Worm (Caenorhabditis elegans) whole organism, early embryonic: ENCODE results near the gene C34C12.2.

ENCODE experiments used
- B0310.2 ChIP-seq: sonication (generic microtip); optimal IDR thresholded peaks from 2 replicates; lab custom pipeline; 2016; ENCODE audit warnings: mild to moderate bottlenecking, missing genetic modification characterization, missing compliant biosample characterization
- F13C5.2 ChIP-seq: sonication (generic microtip); optimal IDR thresholded peaks from 2 replicates; lab custom pipeline; 2017; ENCODE audit warnings: mild to moderate bottlenecking, missing genetic modification characterization, inconsistent platforms, missing compliant biosample characterization
- aly-1 ChIP-seq: sonication (generic microtip); optimal IDR thresholded peaks from 2 replicates; lab custom pipeline; 2016; ENCODE audit warnings: missing genetic modification characterization, missing compliant biosample characterization
- ama-1 ChIP-seq: fragments of 150-350 bp; optimal IDR thresholded peaks from 2 replicates; lab custom pipeline; 2014
- ceh-13 ChIP-seq: fragments of 200-800 bp; sonication (Bioruptor generic); optimal IDR thresholded peaks from 2 replicates; lab custom pipeline; 2018; ENCODE audit warnings: mild to moderate bottlenecking, missing genetic modification characterization, missing compliant biosample characterization
- ceh-36 ChIP-seq: sonication (generic microtip); optimal IDR thresholded peaks from 2 replicates; lab custom pipeline; 2016; ENCODE audit warnings: missing genetic modification characterization, inconsistent platforms, missing compliant biosample characterization
- ets-7 ChIP-seq: sonication (generic microtip); optimal IDR thresholded peaks from 2 replicates; lab custom pipeline; 2016; ENCODE audit warnings: missing genotype, missing genetic modification characterization, missing compliant biosample characterization
- flt-1 ChIP-seq: fragments of 200-800 bp; sonication (Bioruptor generic); IDR thresholded peaks from 2 replicates; pipeline ENCODE4 v1.3.6; 2022; ENCODE audit warnings: missing genetic modification characterization, missing compliant biosample characterization
- hmbx-1 ChIP-seq: sonication (generic microtip); optimal IDR thresholded peaks from 2 replicates; lab custom pipeline; 2016; ENCODE audit warnings: mild to moderate bottlenecking, missing genetic modification characterization, missing compliant biosample characterization
- hmg-4 ChIP-seq: fragments of 200-800 bp; sonication (Bioruptor generic); optimal IDR thresholded peaks from 2 replicates; lab custom pipeline; 2018; ENCODE audit warnings: mild to moderate bottlenecking, missing genetic modification characterization, missing compliant biosample characterization
- hnd-1 ChIP-seq: sonication (generic microtip); optimal IDR thresholded peaks from 2 replicates; lab custom pipeline; 2016; ENCODE audit warnings: missing genetic modification characterization, missing compliant biosample characterization
- pes-1 ChIP-seq: fragments of 200-800 bp; sonication (Bioruptor generic); IDR thresholded peaks from 2 replicates; pipeline ENCODE4 v1.3.6; 2022; ENCODE audit warnings: missing genetic modification reagents, missing genetic modification characterization, missing compliant biosample characterization
- scrt-1 ChIP-seq: fragments of 200-800 bp; sonication (Bioruptor generic); IDR thresholded peaks from 2 replicates; pipeline ENCODE4 v1.3.6; 2022; ENCODE audit warnings: missing genetic modification characterization, missing compliant biosample characterization
- sea-1 ChIP-seq: fragments of 200-800 bp; sonication (Bioruptor generic); conservative IDR thresholded peaks from 2 replicates; pipeline ENCODE4 v1.3.6; 2022; ENCODE audit warnings: missing genetic modification characterization, missing compliant biosample characterization
- tbx-11 ChIP-seq: fragments of 200-800 bp; sonication (Bioruptor generic); IDR thresholded peaks from 2 replicates; pipeline ENCODE4 v1.3.6; 2022; ENCODE audit warnings: missing genetic modification characterization, missing compliant biosample characterization
- tbx-37 ChIP-seq: fragments of 200-800 bp; sonication (Bioruptor generic); conservative IDR thresholded peaks from 2 replicates; pipeline ENCODE4 v1.3.6; 2022; ENCODE audit warnings: missing genetic modification reagents, missing genetic modification characterization, missing compliant biosample characterization
- tra-4 ChIP-seq: sonication (generic microtip); optimal IDR thresholded peaks from 2 replicates; lab custom pipeline; 2017; ENCODE audit warnings: missing genetic modification characterization, missing compliant biosample characterization

C34C12.2 gene

DNA sequence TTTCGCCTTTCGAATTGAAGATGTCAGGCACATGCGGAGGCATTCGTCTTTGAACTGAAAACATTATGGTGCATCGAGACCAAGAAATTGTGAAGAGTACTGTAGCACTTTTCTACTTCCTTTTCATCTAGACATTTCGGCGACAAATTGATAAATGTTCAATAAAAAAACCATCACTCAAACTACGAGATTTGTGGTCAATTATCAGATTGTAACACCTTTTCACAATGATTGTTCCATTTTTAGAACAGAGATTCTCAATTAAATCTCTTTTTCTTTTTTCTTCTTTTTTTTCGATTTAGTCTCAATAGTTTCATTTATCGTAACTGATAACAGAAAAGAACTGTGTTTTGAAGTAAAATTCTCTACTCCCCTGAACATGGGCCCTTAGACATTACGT is 32.5 kb downstream of the C34C12.2 start:
- TF ChIP-seq ceh-36 (tag; lab: Kevin White, UChicago) (no peak), aly-1 (tag; lab: Kevin White, UChicago) (no peak), flt-1 (GFP tag; lab: Robert Waterston, UW) (no peak), ama-1 (lab: Kevin White, UChicago) (no peak), tbx-37 (GFP tag; lab: Robert Waterston, UW) (no peak), B0310.2 (tag; lab: Kevin White, UChicago) (no peak), F13C5.2 (tag; lab: Kevin White, UChicago) (no peak), tra-4 (tag; lab: Kevin White, UChicago) (no peak), tbx-11 (GFP tag; lab: Robert Waterston, UW) (no peak), ceh-13 (GFP tag; lab: Kevin White, UChicago) (no peak), hmg-4 (no peak), pes-1 (GFP tag; lab: Robert Waterston, UW) (no peak), sea-1 (GFP tag; lab: Robert Waterston, UW) (no peak)

DNA sequence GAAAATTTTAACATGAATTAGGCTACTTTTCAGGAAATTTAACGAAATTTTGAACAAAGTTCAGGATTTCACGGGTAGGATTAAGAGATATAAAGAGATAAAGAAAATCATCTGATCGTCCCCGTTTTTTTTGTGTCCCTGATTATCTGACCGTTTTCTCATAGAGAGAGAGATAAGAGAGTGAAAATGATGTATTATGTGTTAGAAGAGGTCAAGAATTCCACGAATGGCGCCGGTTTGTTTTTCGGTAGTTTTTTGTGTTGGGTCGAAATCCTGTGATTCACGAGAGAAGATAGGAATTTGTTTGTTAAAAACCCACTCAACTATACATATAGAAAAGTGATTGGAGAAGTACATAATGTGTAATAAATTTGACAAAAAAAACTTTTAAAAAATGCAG is 33.5 kb downstream of the C34C12.2 start:
- TF ChIP-seq scrt-1 (GFP tag; lab: Robert Waterston, UW), result no peak
- no peak for TF ChIP-seq ceh-36 (tag; lab: Kevin White, UChicago)
- no peak for TF ChIP-seq tra-4 (tag; lab: Kevin White, UChicago)
- no peak for TF ChIP-seq F13C5.2 (tag; lab: Kevin White, UChicago)
- no peak for TF ChIP-seq ama-1 (lab: Kevin White, UChicago)
- no peak for TF ChIP-seq flt-1 (GFP tag; lab: Robert Waterston, UW)
- no peak for TF ChIP-seq sea-1 (GFP tag; lab: Robert Waterston, UW)
- TF ChIP-seq ets-7 (tag; lab: Kevin White, UChicago), result no peak
- no peak for TF ChIP-seq tbx-11 (GFP tag; lab: Robert Waterston, UW)
- no peak for TF ChIP-seq hmbx-1 (tag; lab: Kevin White, UChicago)
- TF ChIP-seq pes-1 (GFP tag; lab: Robert Waterston, UW), result no peak
- TF ChIP-seq hnd-1 (tag; lab: Kevin White, UChicago), result no peak
- no peak for TF ChIP-seq aly-1 (tag; lab: Kevin White, UChicago)
- no peak for TF ChIP-seq ceh-13 (GFP tag; lab: Kevin White, UChicago)
- TF ChIP-seq B0310.2 (tag; lab: Kevin White, UChicago), result no peak

DNA sequence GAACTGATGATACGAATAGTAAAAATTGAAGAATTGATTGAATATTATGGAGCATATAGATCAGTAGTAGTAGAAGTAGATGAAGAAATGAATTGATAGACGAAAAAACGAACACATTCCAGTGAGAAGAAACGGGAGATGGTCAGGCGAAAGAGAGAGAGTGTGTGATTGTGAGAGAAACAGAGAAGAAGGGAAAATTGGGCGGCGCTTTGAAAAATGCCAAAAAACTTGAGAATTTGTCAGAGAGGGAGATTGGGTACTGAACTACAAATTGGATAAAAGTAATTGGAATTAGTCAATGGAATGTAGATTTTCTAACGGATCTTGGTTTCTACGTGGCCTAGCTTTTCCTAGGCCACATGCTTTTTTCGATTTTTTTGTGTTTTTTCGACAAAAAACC is 34.6 kb downstream of the C34C12.2 start, which contains the start of gene C34C12.7:
Gene C34C12.7, minus strand, starts transcription at position 118 of the 400 bp plus-strand sequence.
- TF ChIP-seq flt-1 (GFP tag; lab: Robert Waterston, UW) (no peak), ceh-13 (GFP tag; lab: Kevin White, UChicago) (no peak), B0310.2 (tag; lab: Kevin White, UChicago) (no peak), ceh-36 (tag; lab: Kevin White, UChicago) (no peak), pes-1 (GFP tag; lab: Robert Waterston, UW) (no peak), hmbx-1 (tag; lab: Kevin White, UChicago) (no peak), hmg-4 (no peak), tra-4 (tag; lab: Kevin White, UChicago) (no peak), tbx-11 (GFP tag; lab: Robert Waterston, UW) (no peak), sea-1 (GFP tag; lab: Robert Waterston, UW) (no peak), scrt-1 (GFP tag; lab: Robert Waterston, UW) (no peak), aly-1 (tag; lab: Kevin White, UChicago) (no peak), ets-7 (tag; lab: Kevin White, UChicago) (no peak), F13C5.2 (tag; lab: Kevin White, UChicago) (no peak), ama-1 (lab: Kevin White, UChicago) (no peak), tbx-37 (GFP tag; lab: Robert Waterston, UW) (no peak), hnd-1 (tag; lab: Kevin White, UChicago) (no peak)

DNA sequence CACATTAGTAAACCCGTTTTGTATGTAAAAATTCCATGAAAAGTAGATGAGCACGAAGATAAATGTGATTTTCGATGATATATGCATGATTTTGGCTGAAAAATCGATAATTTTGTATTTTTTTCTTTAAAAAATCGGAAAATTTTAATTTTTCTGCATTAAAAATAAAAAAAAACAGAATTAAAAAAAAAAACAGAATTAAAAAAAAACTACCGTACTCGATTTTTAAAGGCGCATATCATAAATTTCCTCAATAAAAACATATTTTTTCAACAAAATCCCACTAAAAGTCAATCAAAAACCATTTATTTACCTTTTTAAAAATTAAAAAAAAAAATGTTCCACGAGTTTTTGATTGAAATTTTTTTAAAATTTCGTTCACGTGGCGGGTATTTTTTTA is 39.6 kb downstream of the C34C12.2 start, which contains the start of gene gly-14:
Gene gly-14, minus strand, starts transcription at position 101 of the 400 bp plus-strand sequence.
- TF ChIP-seq hmbx-1 (tag; lab: Kevin White, UChicago) (no peak), aly-1 (tag; lab: Kevin White, UChicago) (no peak), scrt-1 (GFP tag; lab: Robert Waterston, UW) (no peak), tra-4 (tag; lab: Kevin White, UChicago) (no peak), flt-1 (GFP tag; lab: Robert Waterston, UW) (no peak), pes-1 (GFP tag; lab: Robert Waterston, UW) (no peak)

DNA sequence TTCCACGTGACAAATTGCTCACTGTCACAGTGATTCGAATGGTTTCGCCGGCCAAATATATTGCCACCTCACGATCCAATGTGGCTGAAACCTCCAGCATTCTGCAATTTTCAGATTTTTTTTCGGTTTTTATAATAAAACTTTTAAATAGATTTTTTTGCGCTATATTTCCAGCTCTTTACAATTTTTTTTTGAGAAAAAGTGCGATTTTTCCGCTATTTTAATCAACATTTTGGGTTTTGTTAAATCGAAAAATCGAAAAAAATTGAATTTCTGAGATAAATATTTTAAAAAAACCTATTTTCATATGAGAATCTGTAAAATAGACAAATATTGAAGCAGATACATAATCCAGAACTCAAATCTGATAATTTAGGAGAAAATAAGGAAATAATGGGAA is 45.4 kb downstream of the C34C12.2 start, which contains the start of gene M01F1.9:
Gene M01F1.9, minus strand, starts transcription at position 101 of the 400 bp plus-strand sequence.
- TF ChIP-seq hmbx-1 (tag; lab: Kevin White, UChicago), result no peak
- no peak for TF ChIP-seq ceh-13 (GFP tag; lab: Kevin White, UChicago)
- no peak for TF ChIP-seq ceh-36 (tag; lab: Kevin White, UChicago)

DNA sequence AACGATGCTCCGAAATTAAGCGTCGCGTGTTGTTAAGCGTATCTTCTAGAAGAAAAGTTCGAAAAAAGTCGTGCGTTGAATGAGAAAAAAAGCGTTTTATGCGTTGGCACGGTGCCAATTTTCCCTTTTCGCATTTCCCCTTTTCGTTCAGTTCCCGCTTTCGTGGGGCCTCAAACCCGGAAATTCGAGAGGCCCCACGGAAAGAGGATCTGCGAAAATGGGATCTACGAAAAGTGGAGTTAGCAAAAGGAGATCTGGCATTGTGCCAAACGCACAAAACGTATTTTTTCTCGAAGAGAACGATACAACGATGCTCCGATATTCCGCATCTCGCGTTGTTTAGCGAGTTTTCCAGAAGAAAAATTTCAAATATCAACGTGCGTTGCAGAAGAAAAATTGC is 46.3 kb downstream of the C34C12.2 start:
- TF ChIP-seq ceh-13 (GFP tag; lab: Kevin White, UChicago) (peak; percentile 96), hmg-4 (peak; percentile 97), ets-7 (tag; lab: Kevin White, UChicago) (peak; percentile 99), F13C5.2 (tag; lab: Kevin White, UChicago) (peak; percentile 88), ama-1 (lab: Kevin White, UChicago) (no peak), tbx-11 (GFP tag; lab: Robert Waterston, UW) (peak; percentile 93), scrt-1 (GFP tag; lab: Robert Waterston, UW) (peak; percentile 81), pes-1 (GFP tag; lab: Robert Waterston, UW) (peak; percentile 97), flt-1 (GFP tag; lab: Robert Waterston, UW) (peak; percentile 78), tra-4 (tag; lab: Kevin White, UChicago) (peak; percentile 97), ceh-36 (tag; lab: Kevin White, UChicago) (peak; percentile 87), hnd-1 (tag; lab: Kevin White, UChicago) (peak; percentile 94), B0310.2 (tag; lab: Kevin White, UChicago) (peak; percentile 97), tbx-37 (GFP tag; lab: Robert Waterston, UW) (peak; percentile 93), hmbx-1 (tag; lab: Kevin White, UChicago) (peak; percentile 80), aly-1 (tag; lab: Kevin White, UChicago) (peak; percentile 98), sea-1 (GFP tag; lab: Robert Waterston, UW) (peak; percentile 94)
